Fruit fly (Drosophila melanogaster): ENCODE measurements around the gene eff.

eff gene

DNA sequence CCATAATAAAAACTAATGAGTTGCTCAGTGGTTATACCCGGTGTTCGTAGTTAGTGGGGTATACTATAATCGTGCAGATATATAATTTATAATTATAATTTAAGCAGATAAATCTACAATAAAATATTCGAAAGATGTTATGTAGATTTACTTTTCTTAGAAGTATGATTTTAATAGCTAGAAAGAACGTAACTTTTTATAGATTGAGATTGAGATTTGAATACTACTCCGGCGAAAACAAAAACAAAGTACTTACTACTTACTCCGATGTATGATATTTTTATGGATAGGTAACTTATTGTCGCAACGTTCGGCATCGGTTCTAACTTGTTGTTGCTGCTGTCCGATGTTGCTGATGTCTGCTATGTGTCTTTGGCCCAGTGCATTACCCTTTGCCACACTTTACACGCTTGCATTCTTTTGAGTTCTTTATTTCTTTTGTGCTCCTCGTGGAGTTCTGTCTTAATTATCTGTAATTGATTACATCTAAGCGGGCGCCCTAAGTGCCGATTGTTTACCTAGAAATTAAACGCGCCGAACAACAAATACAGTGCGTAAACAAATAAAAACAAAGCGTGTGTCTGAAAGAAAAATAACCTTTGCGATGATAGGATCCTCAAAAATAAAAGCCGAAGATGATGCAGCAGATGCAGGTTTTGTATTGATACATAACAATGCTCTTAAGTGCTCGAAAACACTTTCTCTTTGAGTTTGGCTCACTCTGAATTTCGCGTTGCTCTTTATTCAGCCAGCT, 7.4 kb upstream of the eff start (continued):
- TF ChIP-seq CG2202 (tag; optimal IDR thresholded peaks at IDR 0.05) (peak; percentile 34), unpg (GFP tag; optimal IDR thresholded peaks at IDR 0.05) (no peak), CG6765 (GFP tag; optimal IDR thresholded peaks at IDR 0.05) (no peak), kah (GFP tag; optimal IDR thresholded peaks at IDR 0.05) (no peak), fd64A (GFP tag; optimal IDR thresholded peaks at IDR 0.05) (peak; percentile 79), insv (GFP tag; optimal IDR thresholded peaks at IDR 0.05) (no peak), CG10267 (tag; optimal IDR thresholded peaks at IDR 0.05) (no peak), stc (GFP tag; IDR thresholded peaks at IDR 0.05) (no peak), unc-4 (GFP tag; IDR thresholded peaks at IDR 0.05; ENCODE audit: partially characterized antibody) (no peak), CG18262 (tag; optimal IDR thresholded peaks at IDR 0.05) (peak; percentile 23), CkIIα-i1 (GFP tag; IDR thresholded peaks at IDR 0.05) (no peak), Aef1 (GFP tag; IDR thresholded peaks at IDR 0.05) (no peak), gro (GFP tag; optimal IDR thresholded peaks at IDR 0.05) (no peak), CG4617 (GFP tag; optimal IDR thresholded peaks at IDR 0.05; ENCODE audit: borderline replicate concordance) (no peak), crol (GFP tag; IDR thresholded peaks at IDR 0.05) (no peak), mld (GFP tag; IDR thresholded peaks at IDR 0.05; ENCODE audit: partially characterized antibody) (no peak), knrl (GFP tag; IDR thresholded peaks at IDR 0.05; ENCODE audit: partially characterized antibody) (no peak), CG7786 (GFP tag; optimal IDR thresholded peaks at IDR 0.05) (no peak), NFAT (GFP tag; IDR thresholded peaks at IDR 0.05) (no peak), CG9727 (GFP tag; optimal IDR thresholded peaks at IDR 0.05) (no peak), CG15011 (GFP tag; optimal IDR thresholded peaks at IDR 0.05) (no peak), CrebB (tag; optimal IDR thresholded peaks at IDR 0.05) (no peak), tio (GFP tag; optimal IDR thresholded peaks at IDR 0.05) (no peak), sob (GFP tag; IDR thresholded peaks at IDR 0.05) (no peak), ro (GFP tag; IDR thresholded peaks at IDR 0.05) (no peak), CG18599 (GFP tag; optimal IDR thresholded peaks at IDR 0.05) (no peak), CG15479 (GFP tag; optimal IDR thresholded peaks at IDR 0.05) (no peak), gcm (GFP tag; optimal IDR thresholded peaks at IDR 0.05) (no peak), dmrt11E (tag; optimal IDR thresholded peaks at IDR 0.05) (peak; percentile 6), luna (GFP tag; optimal IDR thresholded peaks at IDR 0.05) (no peak), CG7357 (GFP tag; IDR thresholded peaks at IDR 0.05) (no peak), Sry-δ (GFP tag; optimal IDR thresholded peaks at IDR 0.05) (no peak), ind (GFP tag; optimal IDR thresholded peaks at IDR 0.05) (no peak), onecut (GFP tag; IDR thresholded peaks at IDR 0.05) (no peak; the same call in 1 of the 2 replicates), Sin3A (optimal IDR thresholded peaks at IDR 0.05) (no peak), CG10654 (GFP tag; optimal IDR thresholded peaks at IDR 0.05) (no peak), CG7987 (GFP tag; optimal IDR thresholded peaks at IDR 0.05) (no peak), bbx (GFP tag; IDR thresholded peaks at IDR 0.05; ENCODE audit: partially characterized antibody) (no peak), Doc3 (GFP tag; IDR thresholded peaks at IDR 0.05; ENCODE audit: partially characterized antibody) (no peak), pzg (GFP tag; optimal IDR thresholded peaks at IDR 0.05) (no peak), CG31224 (GFP tag; IDR thresholded peaks at IDR 0.05) (no peak), CG14710 (tag; optimal IDR thresholded peaks at IDR 0.05) (peak; percentile 36), CG8281 (tag; optimal IDR thresholded peaks at IDR 0.05) (no peak), CG8924 (tag; optimal IDR thresholded peaks at IDR 0.05) (peak; percentile 31), HmgZ (tag; optimal IDR thresholded peaks at IDR 0.05) (no peak), Dad (GFP tag; optimal IDR thresholded peaks at IDR 0.05) (no peak), trem (tag; optimal IDR thresholded peaks at IDR 0.05) (peak; percentile 1), CHES-1-like (GFP tag; optimal IDR thresholded peaks at IDR 0.05) (no peak), slou (GFP tag; optimal IDR thresholded peaks at IDR 0.05) (no peak), CG31388 (GFP tag; optimal IDR thresholded peaks at IDR 0.05) (no peak)

Measured in whole organism, embryonic.